Worm (Caenorhabditis elegans): ENCODE data around the gene F40G12.11.

Gene F40G12.11

DNA sequence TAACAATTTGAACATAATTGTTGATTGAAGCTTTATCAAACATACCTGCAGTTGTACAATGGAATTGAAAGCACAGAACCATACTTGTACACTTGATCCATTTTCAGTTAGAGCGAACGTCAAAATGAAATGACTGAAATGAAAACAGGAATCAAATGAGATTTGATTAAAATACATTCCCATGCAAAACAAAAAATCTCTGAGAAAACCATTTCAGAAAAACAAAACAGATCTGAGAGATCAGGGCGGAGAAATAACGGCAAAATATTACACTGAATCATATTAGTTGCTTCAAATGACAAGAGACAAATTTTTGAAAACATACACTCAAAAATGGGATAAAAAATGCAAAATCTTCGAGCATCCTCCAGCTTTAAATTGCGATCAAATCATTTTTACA lies 6.2 kb upstream of the F40G12.11 start, which contains the start of gene srt-33:
Gene srt-33, minus strand, starts transcription at position 101 of the 400 bp plus-strand sequence.
- TF ChIP-seq aptf-2 (GFP tag; conservative IDR thresholded peaks at IDR 0.05) (no peak), ZK185.1 (tag; optimal IDR thresholded peaks at IDR 0.05; ENCODE audit: poor library complexity, severe bottlenecking) (no peak), rpc-1 (optimal IDR thresholded peaks at IDR 0.05) (no peak), rpc-1 (tag; optimal IDR thresholded peaks at IDR 0.05) (no peak), madf-3 (GFP tag; IDR thresholded peaks at IDR 0.05) (no peak), bed-1 (GFP tag; IDR thresholded peaks at IDR 0.05) (no peak), ama-1 (optimal IDR thresholded peaks at IDR 0.05) (no peak), ama-1 (GFP tag; optimal IDR thresholded peaks at IDR 0.05) (no peak), bed-2 (GFP tag; IDR thresholded peaks at IDR 0.05) (no peak), nhr-90 (tag; optimal IDR thresholded peaks at IDR 0.05) (no peak), B0336.3 (GFP tag; IDR thresholded peaks at IDR 0.05) (no peak)

- TF ChIP-seq nfya-1 (tag; optimal IDR thresholded peaks at IDR 0.05; ENCODE audit: borderline replicate concordance, insufficient read depth), result no peak
- no peak for TF ChIP-seq unc-62 (GFP tag; optimal IDR thresholded peaks at IDR 0.05)
- no peak for TF ChIP-seq ztf-26 (tag; optimal IDR thresholded peaks at IDR 0.05)
- no peak for TF ChIP-seq pbrm-1 (GFP tag; IDR thresholded peaks at IDR 0.05)
- no peak for TF ChIP-seq snpc-4 (GFP tag; optimal IDR thresholded peaks at IDR 0.05)
- TF ChIP-seq snpc-4 (tag; optimal IDR thresholded peaks at IDR 0.05), result no peak
- no peak for TF ChIP-seq hmg-20 (GFP tag; IDR thresholded peaks at IDR 0.05)
- no peak for TF ChIP-seq F49E8.2 (tag; optimal IDR thresholded peaks at IDR 0.05; ENCODE audit: insufficient read depth)
- no peak for TF ChIP-seq B0035.1 (tag; optimal IDR thresholded peaks at IDR 0.05)
- TF ChIP-seq F33H1.4 (GFP tag; IDR thresholded peaks at IDR 0.05), result no peak
- TF ChIP-seq Y95B8A.8 (GFP tag; IDR thresholded peaks at IDR 0.05), result no peak
- TF ChIP-seq K12H6.12 (tag; optimal IDR thresholded peaks at IDR 0.05), result no peak
- TF ChIP-seq madf-10 (tag; optimal IDR thresholded peaks at IDR 0.05), result no peak
- TF ChIP-seq Y67H2A.10 (GFP tag; conservative IDR thresholded peaks at IDR 0.05), result no peak
- no peak for TF ChIP-seq B0261.1 (tag; optimal IDR thresholded peaks at IDR 0.05)
- TF ChIP-seq somi-1 (GFP tag; optimal IDR thresholded peaks at IDR 0.05), result no peak
- TF ChIP-seq attf-5 (GFP tag; optimal IDR thresholded peaks at IDR 0.05), result no peak
- TF ChIP-seq sea-2 (GFP tag; IDR thresholded peaks at IDR 0.05), result no peak
- no peak for TF ChIP-seq bed-2 (GFP tag; IDR thresholded peaks at IDR 0.05)
Measured at ce11 chrV:14282222-14282709, 3.7 kb upstream of the F40G12.11 start, which contains the start of the genes srt-74 and F40G12.9. Gene srt-74 (minus strand): TSS chrV:14282322. Gene F40G12.9 (plus strand): TSS chrV:14282659.

DNA sequence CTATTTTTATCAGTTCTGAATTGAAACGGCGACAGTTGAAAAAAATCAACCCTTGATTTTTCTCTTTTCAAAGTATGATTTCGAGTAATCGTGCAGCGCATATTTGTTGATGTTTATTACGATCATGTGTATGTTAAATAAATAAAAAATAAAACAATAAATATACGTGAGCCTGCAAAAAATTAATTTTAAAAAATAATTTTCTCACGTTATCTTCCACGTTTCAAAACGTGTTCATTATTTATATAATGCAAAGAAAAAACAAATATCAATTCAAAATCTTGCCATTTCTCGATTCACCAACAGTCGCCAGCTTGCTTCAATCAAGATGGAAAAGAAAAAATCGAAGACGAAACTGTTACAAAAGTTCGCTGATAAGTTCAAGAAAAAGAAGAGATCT lies 2.7 kb upstream of the F40G12.11 start, which contains the start of gene F40G12.10:
Gene F40G12.10, plus strand, starts transcription at position 301 of the 400 bp plus-strand sequence.
- no peak for TF ChIP-seq xnd-1 (tag; optimal IDR thresholded peaks at IDR 0.05)
- TF ChIP-seq Y79H2A.3 (GFP tag; conservative IDR thresholded peaks at IDR 0.05), result no peak
- no peak for TF ChIP-seq nhr-179 (tag; optimal IDR thresholded peaks at IDR 0.05)
- TF ChIP-seq zim-3 (tag; optimal IDR thresholded peaks at IDR 0.05), result no peak
- TF ChIP-seq attf-5 (GFP tag; optimal IDR thresholded peaks at IDR 0.05), result no peak
- TF ChIP-seq dpff-1 (tag; optimal IDR thresholded peaks at IDR 0.05), result no peak
- TF ChIP-seq T26A5.8 (tag; optimal IDR thresholded peaks at IDR 0.05), result no peak
- TF ChIP-seq ceh-27 (GFP tag; optimal IDR thresholded peaks at IDR 0.05), result no peak
- TF ChIP-seq tbp1 (GFP tag; optimal IDR thresholded peaks at IDR 0.05), result no peak
- no peak for TF ChIP-seq mes-4 (tag; optimal IDR thresholded peaks at IDR 0.05)
- TF ChIP-seq nhr-120 (GFP tag; IDR thresholded peaks at IDR 0.05), result no peak
- no peak for TF ChIP-seq ZK185.1 (tag; optimal IDR thresholded peaks at IDR 0.05; ENCODE audit: poor library complexity, severe bottlenecking)
- no peak for TF ChIP-seq bed-1 (GFP tag; IDR thresholded peaks at IDR 0.05)
- no peak for TF ChIP-seq B0336.3 (GFP tag; IDR thresholded peaks at IDR 0.05)
- TF ChIP-seq repo-1 (tag; optimal IDR thresholded peaks at IDR 0.05), result no peak
- TF ChIP-seq attf-6 (GFP tag; IDR thresholded peaks at IDR 0.05), result no peak
- no peak for TF ChIP-seq attf-3 (GFP tag; conservative IDR thresholded peaks at IDR 0.05)
- TF ChIP-seq lsy-27 (tag; optimal IDR thresholded peaks at IDR 0.05; ENCODE audit: borderline replicate concordance, insufficient read depth), result no peak
- TF ChIP-seq athp-1 (tag; optimal IDR thresholded peaks at IDR 0.05), result no peak
- TF ChIP-seq nfyb-1 (GFP tag; IDR thresholded peaks at IDR 0.05), result no peak
